Worm (Caenorhabditis elegans): Measurements from ENCODE around the gene math-15.

DNA sequence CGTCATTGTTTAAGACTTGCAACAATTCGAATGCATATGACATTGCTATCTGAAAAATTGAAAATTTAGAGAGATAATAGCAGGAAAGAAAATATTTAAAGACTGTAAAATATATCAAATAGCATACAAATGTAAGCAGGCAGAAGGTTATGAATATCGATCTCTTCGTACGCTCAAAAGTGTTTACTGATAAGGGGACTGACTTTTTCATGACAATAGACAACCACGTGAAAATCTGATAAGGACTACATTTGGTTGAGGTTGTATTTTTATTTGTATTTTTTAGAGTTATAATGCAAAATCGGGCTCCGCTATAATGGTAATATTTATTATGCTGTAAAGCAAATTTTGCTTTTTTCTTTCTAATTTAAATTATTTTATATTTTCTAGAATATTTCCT is 23.3 kb upstream of the math-15 start, which contains the start of the genes C52E2.5 and C52E2.4:
- TF ChIP-seq ztf-29 (GFP tag; IDR thresholded peaks at IDR 0.05), result no peak
- TF ChIP-seq tab-1 (GFP tag; IDR thresholded peaks at IDR 0.05), result no peak
- no peak for TF ChIP-seq ztf-23 (GFP tag; IDR thresholded peaks at IDR 0.05)
- no peak for TF ChIP-seq flt-1 (GFP tag; IDR thresholded peaks at IDR 0.05)
- no peak for TF ChIP-seq ref-1 (GFP tag; conservative IDR thresholded peaks at IDR 0.05)
- TF ChIP-seq T22C8.4 (GFP tag; IDR thresholded peaks at IDR 0.05), result no peak
- no peak for TF ChIP-seq klf-2 (GFP tag; conservative IDR thresholded peaks at IDR 0.05)
